Worm (Caenorhabditis elegans): ENCODE measurements around the gene Y110A2AL.7.

Gene Y110A2AL.7

ce11 chrII:2805566-2805965 lies 37.4 kb downstream of the Y110A2AL.7 start:
- TF ChIP-seq nhr-23 (tag; optimal IDR thresholded peaks at IDR 0.05) = peak; percentile 33
- TF ChIP-seq ceh-9 (tag; optimal IDR thresholded peaks at IDR 0.05) = no peak
- TF ChIP-seq ztf-11 (tag; optimal IDR thresholded peaks at IDR 0.05) = no peak
- TF ChIP-seq nhr-28 (tag; optimal IDR thresholded peaks at IDR 0.05) = no peak
- TF ChIP-seq snpc-4 (tag; optimal IDR thresholded peaks at IDR 0.05) = no peak
- TF ChIP-seq lin-15B (tag; optimal IDR thresholded peaks at IDR 0.05) = no peak
- TF ChIP-seq elt-3 (tag; optimal IDR thresholded peaks at IDR 0.05) = peak in 1 of 3 experiments; percentile 64
- no peak for TF ChIP-seq fkh-2 (tag; optimal IDR thresholded peaks at IDR 0.05)
- TF ChIP-seq nhr-237 (tag; optimal IDR thresholded peaks at IDR 0.05) = no peak
- no peak for TF ChIP-seq aly-2 (tag; optimal IDR thresholded peaks at IDR 0.05)
- TF ChIP-seq nhr-25 (tag; optimal IDR thresholded peaks at IDR 0.05) = no peak
- no peak for TF ChIP-seq unc-62 (GFP tag; optimal IDR thresholded peaks at IDR 0.05)
- TF ChIP-seq mml-1 (tag; optimal IDR thresholded peaks at IDR 0.05) = no peak
- TF ChIP-seq sea-2 (GFP tag; optimal IDR thresholded peaks at IDR 0.05) = no peak
- no peak for TF ChIP-seq hmg-11 (tag; optimal IDR thresholded peaks at IDR 0.05)
- no peak for TF ChIP-seq ceh-28 (tag; optimal IDR thresholded peaks at IDR 0.05)
- TF ChIP-seq mdl-1 (tag; optimal IDR thresholded peaks at IDR 0.05) = no peak
- TF ChIP-seq eor-1 (tag; optimal IDR thresholded peaks at IDR 0.05) = no peak

- TF ChIP-seq ztf-11 (tag; optimal IDR thresholded peaks at IDR 0.05) = no peak
- peak; percentile 42 for TF ChIP-seq pha-4 (tag; optimal IDR thresholded peaks at IDR 0.05)
- peak; percentile 8 for TF ChIP-seq elt-2 (tag; optimal IDR thresholded peaks at IDR 0.05)
These were observed 38.0 kb downstream of the Y110A2AL.7 start for ce11 chrII:2804949-2805348.

DNA sequence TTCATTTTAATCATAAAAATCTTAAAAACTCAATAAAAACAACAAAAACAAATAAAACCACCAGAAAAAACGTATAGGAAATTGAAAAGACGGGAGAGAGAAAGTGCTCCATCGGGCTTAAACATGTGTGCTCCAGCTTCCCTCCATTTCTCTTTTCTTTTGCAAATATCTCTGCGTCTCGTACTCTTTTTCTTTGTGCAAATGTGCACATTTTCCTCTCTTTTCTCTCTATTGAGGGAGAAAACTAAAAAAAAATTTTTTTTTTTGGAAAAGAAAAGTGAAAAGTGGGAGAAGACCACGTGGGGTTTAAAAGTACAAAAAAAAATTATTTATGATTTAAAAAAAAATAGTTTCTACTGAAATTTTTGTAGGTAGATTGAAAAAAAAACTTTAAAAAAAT lies 38.7 kb downstream of the Y110A2AL.7 start:
- peak; percentile 67 for TF ChIP-seq nfya-1 (tag; optimal IDR thresholded peaks at IDR 0.05; ENCODE audit: insufficient read depth)
- TF ChIP-seq pha-4 (tag; optimal IDR thresholded peaks at IDR 0.05) = peak; percentile 63
- peak; percentile 4 for TF ChIP-seq lin-15B (tag; optimal IDR thresholded peaks at IDR 0.05)
- no peak for TF ChIP-seq skn-1 (tag; optimal IDR thresholded peaks at IDR 0.05)
- no peak for TF ChIP-seq nhr-12 (tag; optimal IDR thresholded peaks at IDR 0.05)
- no peak for TF ChIP-seq aly-2 (tag; optimal IDR thresholded peaks at IDR 0.05)
- TF ChIP-seq ztf-11 (tag; optimal IDR thresholded peaks at IDR 0.05) = no peak
- TF ChIP-seq ceh-16 (tag; optimal IDR thresholded peaks at IDR 0.05) = no peak

ce11 chrII:2802804-2803586 lies 40.0 kb downstream of the Y110A2AL.7 start:
- TF ChIP-seq pqm-1 (tag; optimal IDR thresholded peaks at IDR 0.05) (peak; percentile 64), fkh-10 (GFP tag; optimal IDR thresholded peaks at IDR 0.05) (no peak), nhr-43 (tag; optimal IDR thresholded peaks at IDR 0.05; ENCODE audit: poor library complexity, severe bottlenecking) (peak; percentile 15), hmg-11 (tag; optimal IDR thresholded peaks at IDR 0.05) (no peak), lin-39 (tag; optimal IDR thresholded peaks at IDR 0.05) (no peak), nhr-67 (tag; optimal IDR thresholded peaks at IDR 0.05) (no peak), ceh-9 (tag; optimal IDR thresholded peaks at IDR 0.05) (no peak), unc-39 (tag; optimal IDR thresholded peaks at IDR 0.05) (no peak), nhr-11 (tag; optimal IDR thresholded peaks at IDR 0.05) (no peak), eor-1 (tag; optimal IDR thresholded peaks at IDR 0.05) (no peak), ztf-11 (tag; optimal IDR thresholded peaks at IDR 0.05) (no peak), unc-62 (GFP tag; optimal IDR thresholded peaks at IDR 0.05) (no peak), mml-1 (tag; optimal IDR thresholded peaks at IDR 0.05) (peak; percentile 37), elt-2 (tag; optimal IDR thresholded peaks at IDR 0.05) (peak; percentile 89), elt-3 (tag; optimal IDR thresholded peaks at IDR 0.05) (peak in 1 of 3 experiments; percentile 30), nhr-25 (tag; optimal IDR thresholded peaks at IDR 0.05) (peak; percentile 18), ceh-28 (tag; optimal IDR thresholded peaks at IDR 0.05) (no peak), ceh-16 (tag; optimal IDR thresholded peaks at IDR 0.05) (no peak)

DNA sequence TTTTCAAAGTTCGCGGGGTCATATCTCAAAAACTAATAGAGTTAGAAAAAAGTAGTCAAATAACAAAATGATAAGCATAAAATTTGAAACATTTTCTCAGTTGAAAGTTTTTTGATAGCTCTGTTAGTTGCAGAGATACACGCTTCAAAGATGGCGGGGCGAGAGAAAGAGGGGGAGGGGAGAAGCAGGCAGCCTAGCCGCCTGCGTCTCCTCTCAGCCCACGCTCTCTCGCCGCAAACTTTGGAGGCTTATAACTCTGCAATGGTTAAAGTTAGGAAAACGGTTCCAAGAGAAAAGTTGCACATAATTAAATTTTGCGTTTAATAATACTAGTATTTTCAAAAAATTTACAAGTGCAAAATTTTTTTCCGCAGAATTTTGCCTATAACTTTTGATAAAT lies 41.2 kb downstream of the Y110A2AL.7 start:
- no peak for TF ChIP-seq lin-15B (tag; optimal IDR thresholded peaks at IDR 0.05)
- no peak for TF ChIP-seq elt-3 (tag; optimal IDR thresholded peaks at IDR 0.05)
- TF ChIP-seq nhr-43 (tag; optimal IDR thresholded peaks at IDR 0.05; ENCODE audit: poor library complexity, severe bottlenecking) = no peak
- TF ChIP-seq R02D3.7 (tag; optimal IDR thresholded peaks at IDR 0.05) = no peak
- no peak for TF ChIP-seq pqm-1 (tag; optimal IDR thresholded peaks at IDR 0.05)
- TF ChIP-seq aly-2 (tag; optimal IDR thresholded peaks at IDR 0.05) = no peak
- no peak for TF ChIP-seq tbx-2 (tag; optimal IDR thresholded peaks at IDR 0.05)
- no peak for TF ChIP-seq jun-1 (tag; optimal IDR thresholded peaks at IDR 0.05)
- no peak for TF ChIP-seq nhr-237 (tag; optimal IDR thresholded peaks at IDR 0.05)
- TF ChIP-seq zag-1 (tag; optimal IDR thresholded peaks at IDR 0.05) = no peak
- TF ChIP-seq fos-1 (tag; optimal IDR thresholded peaks at IDR 0.05) = no peak
- no peak for TF ChIP-seq nhr-25 (tag; optimal IDR thresholded peaks at IDR 0.05)
- no peak for TF ChIP-seq daf-12 (tag; optimal IDR thresholded peaks at IDR 0.05)
- no peak for TF ChIP-seq ztf-11 (tag; optimal IDR thresholded peaks at IDR 0.05)

Measured in whole organism, L3 larva.